Worm (Caenorhabditis elegans) whole organism, L4/young adult: Measurements from ENCODE around the gene clec-57.

ENCODE experiments used
- W03F9.2 ChIP-seq: fragments of 150-350 bp; optimal IDR thresholded peaks from 2 replicates; lab custom pipeline; 2014; ENCODE audit warnings: missing biosample characterization, missing genetic modification characterization
- dao-5 ChIP-seq: sonication (generic microtip); optimal IDR thresholded peaks from 2 replicates; lab custom pipeline; 2016; ENCODE audit warnings: missing genotype, missing genetic modification characterization, moderate library complexity, missing compliant biosample characterization
- him-1 ChIP-seq: sonication (generic microtip); optimal IDR thresholded peaks from 2 replicates; lab custom pipeline; 2016; ENCODE audit warnings: missing genotype, missing genetic modification reagents, missing genetic modification characterization, missing compliant biosample characterization

- TF ChIP-seq dao-5 (no peak), him-1 (tag; lab: Kevin White, UChicago) (no peak), W03F9.2 (no peak)
Measured at ce11 chrV:14421325-14421724, 47.7 kb upstream of the clec-57 start, which contains the start of gene dhs-22.
